Worm (Caenorhabditis elegans): Measurements from ENCODE around the gene F29B9.7.

F29B9.7 gene

DNA sequence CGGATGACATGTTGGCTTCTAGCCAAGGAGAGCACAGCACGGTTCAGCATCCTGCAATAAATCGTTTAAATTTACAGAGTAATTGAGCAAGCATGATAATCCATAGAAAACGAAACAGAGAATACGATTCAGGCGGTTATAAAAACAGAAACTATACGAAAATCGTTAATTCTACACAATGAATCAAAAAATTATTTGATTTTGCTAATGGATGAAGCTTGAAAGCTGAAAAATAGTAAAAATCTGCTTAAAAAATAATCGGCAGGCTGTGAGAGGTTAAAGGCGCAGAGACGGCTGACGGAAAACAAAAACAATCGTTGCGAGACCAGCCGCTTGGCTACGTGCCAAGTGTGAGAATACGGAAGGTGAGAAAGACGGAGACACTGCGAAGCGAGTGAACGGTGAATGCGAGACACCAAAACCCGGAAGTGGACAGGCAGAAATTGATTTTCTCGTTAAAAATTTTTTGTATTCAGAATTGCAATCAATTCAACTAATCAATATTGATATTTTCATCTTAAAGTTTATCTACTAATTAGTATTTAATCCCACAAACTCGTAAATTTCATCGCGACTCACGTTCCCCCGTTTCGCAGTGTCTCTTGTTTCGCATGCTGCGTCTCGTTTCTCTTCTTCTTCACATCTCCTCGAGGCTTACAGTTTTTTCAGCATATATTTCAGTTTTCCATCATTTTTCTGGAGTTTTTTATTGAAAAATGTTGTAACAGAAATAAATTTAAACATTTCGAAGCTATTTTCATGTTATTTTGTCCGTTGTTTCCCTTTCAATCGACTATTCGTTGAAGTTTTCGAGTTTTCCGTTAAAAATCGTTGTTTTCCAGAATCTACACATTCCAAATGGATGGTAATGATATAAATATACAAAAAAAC, 10.8 kb downstream of the F29B9.7 start, which contains the start of the genes F29B9.11 and jmjd-1.2 (continued):
- peak; percentile 79 for TF ChIP-seq C04F5.9 (tag; optimal IDR thresholded peaks at IDR 0.05)
- TF ChIP-seq unc-30 (tag; optimal IDR thresholded peaks at IDR 0.05): no peak
- TF ChIP-seq mab-9 (GFP tag; IDR thresholded peaks at IDR 0.05): peak; percentile 78
- peak; percentile 78 for TF ChIP-seq ceh-90 (tag; optimal IDR thresholded peaks at IDR 0.05)
- no peak for TF ChIP-seq nhr-28 (tag; optimal IDR thresholded peaks at IDR 0.05)
- peak; percentile 80 for TF ChIP-seq nhr-11 (tag; optimal IDR thresholded peaks at IDR 0.05)
- TF ChIP-seq nhr-85 (tag): peak; percentile 98
- TF ChIP-seq snpc-4 (tag; optimal IDR thresholded peaks at IDR 0.05): peak; percentile 33
- TF ChIP-seq sptf-1 (tag; optimal IDR thresholded peaks at IDR 0.05): no peak
- peak in 1 of 2 experiments; percentile 72 for TF ChIP-seq mdl-1 (tag; optimal IDR thresholded peaks at IDR 0.05)
- peak; percentile 85 for TF ChIP-seq fkh-10 (GFP tag; optimal IDR thresholded peaks at IDR 0.05)
- TF ChIP-seq vab-15 (tag; optimal IDR thresholded peaks at IDR 0.05): peak; percentile 95
- peak; percentile 49 for TF ChIP-seq zag-1 (tag; optimal IDR thresholded peaks at IDR 0.05)
- TF ChIP-seq alr-1 (tag; optimal IDR thresholded peaks at IDR 0.05; ENCODE audit: borderline replicate concordance): no peak
- TF ChIP-seq snu-23 (GFP tag; optimal IDR thresholded peaks at IDR 0.05): peak; percentile 97
- peak; percentile 82 for TF ChIP-seq irx-1 (tag; optimal IDR thresholded peaks at IDR 0.05)
- TF ChIP-seq C34B4.2 (tag; optimal IDR thresholded peaks at IDR 0.05): no peak
- TF ChIP-seq pqm-1 (tag; optimal IDR thresholded peaks at IDR 0.05): no peak
- no peak for TF ChIP-seq unc-62 (GFP tag; optimal IDR thresholded peaks at IDR 0.05)
- TF ChIP-seq lsy-2 (tag; optimal IDR thresholded peaks at IDR 0.05): peak; percentile 93
- peak in 1 of 2 experiments; percentile 15 for TF ChIP-seq egl-27 (tag; optimal IDR thresholded peaks at IDR 0.05)
- TF ChIP-seq nhr-12 (tag; optimal IDR thresholded peaks at IDR 0.05): no peak
- peak; percentile 98 for TF ChIP-seq nhr-71 (tag; optimal IDR thresholded peaks at IDR 0.05)
- peak; percentile 79 for TF ChIP-seq skn-1 (tag; optimal IDR thresholded peaks at IDR 0.05)
- no peak for TF ChIP-seq nhr-76 (tag; optimal IDR thresholded peaks at IDR 0.05)
- TF ChIP-seq xbp-1 (tag; optimal IDR thresholded peaks at IDR 0.05): peak; percentile 95
- peak; percentile 76 for TF ChIP-seq aly-2 (tag; optimal IDR thresholded peaks at IDR 0.05)
- TF ChIP-seq sox-4 (tag; optimal IDR thresholded peaks at IDR 0.05): peak; percentile 89
- no peak for TF ChIP-seq mef-2 (tag; optimal IDR thresholded peaks at IDR 0.05)
- TF ChIP-seq ces-1 (GFP tag; optimal IDR thresholded peaks at IDR 0.05): no peak
- TF ChIP-seq nhr-47 (tag; optimal IDR thresholded peaks at IDR 0.05): peak; percentile 96
- peak; percentile 99 for TF ChIP-seq fkh-8 (tag; optimal IDR thresholded peaks at IDR 0.05)
- peak; percentile 82 for TF ChIP-seq elt-2 (tag; optimal IDR thresholded peaks at IDR 0.05)
- TF ChIP-seq fos-1 (tag; optimal IDR thresholded peaks at IDR 0.05): peak; percentile 79
- peak; percentile 95 for TF ChIP-seq egl-13 (tag; optimal IDR thresholded peaks at IDR 0.05)
- TF ChIP-seq unc-130 (tag; optimal IDR thresholded peaks at IDR 0.05): peak; percentile 94
- peak in 1 of 2 experiments; percentile 91 for TF ChIP-seq ztf-11 (tag; optimal IDR thresholded peaks at IDR 0.05)
- peak; percentile 97 for TF ChIP-seq nhr-90 (tag; optimal IDR thresholded peaks at IDR 0.05; ENCODE audit: poor library complexity)
- TF ChIP-seq ceh-88 (GFP tag; IDR thresholded peaks at IDR 0.05): peak; percentile 88
- TF ChIP-seq tlp-1 (tag; optimal IDR thresholded peaks at IDR 0.05): no peak
- TF ChIP-seq hlh-17 (GFP tag; optimal IDR thresholded peaks at IDR 0.05; ENCODE audit: borderline replicate concordance): no peak
- peak; percentile 93 for TF ChIP-seq isw-1 (GFP tag; IDR thresholded peaks at IDR 0.05)
- TF ChIP-seq dsc-1 (tag; optimal IDR thresholded peaks at IDR 0.05): peak; percentile 94
- TF ChIP-seq hlh-4 (tag; optimal IDR thresholded peaks at IDR 0.05): no peak
- peak; percentile 98 for TF ChIP-seq unc-98 (GFP tag; IDR thresholded peaks at IDR 0.05)
- TF ChIP-seq ets-5 (GFP tag; IDR thresholded peaks at IDR 0.05): no peak
- peak; percentile 98 for TF ChIP-seq tbx-2 (tag; optimal IDR thresholded peaks at IDR 0.05)
- peak; percentile 90 for TF ChIP-seq nhr-19 (GFP tag; conservative IDR thresholded peaks at IDR 0.05)
- peak; percentile 62 for TF ChIP-seq mep-1 (tag; optimal IDR thresholded peaks at IDR 0.05)
- TF ChIP-seq efl-3 (GFP tag; optimal IDR thresholded peaks at IDR 0.05): peak; percentile 15
- peak; percentile 73 for TF ChIP-seq lin-39 (tag; optimal IDR thresholded peaks at IDR 0.05)
- peak; percentile 95 for TF ChIP-seq rnt-1 (tag; optimal IDR thresholded peaks at IDR 0.05)
